Fruit fly (Drosophila melanogaster): ENCODE measurements around the gene Prosalpha2.

Gene Prosalpha2

DNA sequence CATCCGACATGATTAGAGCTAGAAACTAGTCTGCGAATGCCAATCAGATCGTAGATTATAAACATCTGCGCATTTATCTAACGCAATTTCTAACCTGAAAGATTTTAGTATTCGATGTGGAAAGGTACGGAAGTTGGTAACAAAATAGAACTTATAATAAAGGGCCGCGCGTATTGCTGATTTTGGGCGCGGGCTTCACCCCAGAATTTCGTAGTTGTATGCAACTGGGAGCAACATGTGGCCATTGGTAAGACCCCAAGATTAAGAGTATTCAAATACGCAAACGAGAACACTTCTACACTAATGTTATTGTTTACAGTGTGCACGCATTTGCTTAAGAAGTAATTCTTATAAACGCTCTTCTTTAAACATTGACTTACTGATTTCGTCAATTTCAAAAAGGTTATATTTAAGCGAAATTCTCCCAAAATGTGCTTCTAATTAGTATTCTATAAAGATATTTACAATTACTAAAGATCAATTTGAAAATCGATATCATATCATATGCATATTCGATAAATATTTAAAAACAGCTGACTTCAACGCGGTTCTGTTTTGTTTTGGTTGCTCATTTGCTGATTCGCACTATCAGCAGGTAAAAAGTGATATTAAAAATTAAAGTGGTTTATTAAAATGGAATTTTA is 28.9 kb downstream of the Prosalpha2 start, which contains the start of the genes CG5961 and Polr3C (continued):
- TF ChIP-seq Fer1 (GFP tag; optimal IDR thresholded peaks at IDR 0.05) (peak; percentile 27), Dll (GFP tag; IDR thresholded peaks at IDR 0.05; ENCODE audit: partially characterized antibody) (peak; percentile 43; the same call in 2 of the 4 replicates), CG6791 (GFP tag; IDR thresholded peaks at IDR 0.05; ENCODE audit: partially characterized antibody) (0 out of 3 replicates have a peak, but pooled peaks have one; percentile 19), Aef1 (GFP tag; IDR thresholded peaks at IDR 0.05) (no peak), lbe (GFP tag; optimal IDR thresholded peaks at IDR 0.05) (no peak), CG30431 (GFP tag; optimal IDR thresholded peaks at IDR 0.05) (no peak), repo (GFP tag; optimal IDR thresholded peaks at IDR 0.05) (no peak), crc (GFP tag; optimal IDR thresholded peaks at IDR 0.05) (no peak), chinmo (GFP tag; IDR thresholded peaks at IDR 0.05; ENCODE audit: partially characterized antibody) (0 out of 4 replicates have a peak, but pooled peaks have one; percentile 55), sens (GFP tag) (peak; percentile 27), Xrp1 (GFP tag; IDR thresholded peaks at IDR 0.05) (no peak), CG42726 (GFP tag; IDR thresholded peaks at IDR 0.05; ENCODE audit: partially characterized antibody) (no peak), dan (GFP tag; IDR thresholded peaks at IDR 0.05) (no peak), Sin3A (optimal IDR thresholded peaks at IDR 0.05) (no peak), CG8089 (GFP tag; optimal IDR thresholded peaks at IDR 0.05) (no peak), Doc2 (GFP tag; IDR thresholded peaks at IDR 0.05) (no peak), CG16815 (GFP tag; optimal IDR thresholded peaks at IDR 0.05) (no peak), Poxn (GFP tag; IDR thresholded peaks at IDR 0.05) (no peak), Vsx1 (GFP tag; optimal IDR thresholded peaks at IDR 0.05) (no peak), D19A (tag; optimal IDR thresholded peaks at IDR 0.05) (peak; percentile 61), scrt (GFP tag; optimal IDR thresholded peaks at IDR 0.05) (no peak), CG11504 (tag; optimal IDR thresholded peaks at IDR 0.05) (no peak), emc (GFP tag; optimal IDR thresholded peaks at IDR 0.05) (no peak), pb (GFP tag; optimal IDR thresholded peaks at IDR 0.05) (no peak), CG34224 (GFP tag; IDR thresholded peaks at IDR 0.05; ENCODE audit: partially characterized antibody) (no peak), bsh (GFP tag; optimal IDR thresholded peaks at IDR 0.05) (no peak), CG17612 (GFP tag; IDR thresholded peaks at IDR 0.05) (no peak), aop (GFP tag; IDR thresholded peaks at IDR 0.05) (no peak), PHDP (tag; optimal IDR thresholded peaks at IDR 0.05) (no peak), nmo (GFP tag; optimal IDR thresholded peaks at IDR 0.05) (peak; percentile 42), mirr (GFP tag; optimal IDR thresholded peaks at IDR 0.05) (no peak), ind (GFP tag; optimal IDR thresholded peaks at IDR 0.05) (no peak), CG14860 (GFP tag; IDR thresholded peaks at IDR 0.05; ENCODE audit: partially characterized antibody) (no peak), ham (GFP tag; IDR thresholded peaks at IDR 0.05) (no peak), CG1233 (GFP tag; optimal IDR thresholded peaks at IDR 0.05) (no peak), CG14710 (tag; optimal IDR thresholded peaks at IDR 0.05) (peak; percentile 56), esg (GFP tag; conservative IDR thresholded peaks at IDR 0.05) (no peak), CG18011 (GFP tag; optimal IDR thresholded peaks at IDR 0.05) (no peak), CG7987 (GFP tag; optimal IDR thresholded peaks at IDR 0.05) (no peak), sr (GFP tag; IDR thresholded peaks at IDR 0.05) (no peak), disco-r (GFP tag; optimal IDR thresholded peaks at IDR 0.05) (no peak), nom (GFP tag; optimal IDR thresholded peaks at IDR 0.05) (no peak), Sox100B (GFP tag; optimal IDR thresholded peaks at IDR 0.05) (no peak), Dref (GFP tag; IDR thresholded peaks at IDR 0.05) (peak; percentile 56), Taf1 (GFP tag; IDR thresholded peaks at IDR 0.05) (no peak), CG15696 (tag; optimal IDR thresholded peaks at IDR 0.05) (no peak), bcd (GFP tag; optimal IDR thresholded peaks at IDR 0.05) (no peak), CG1832 (GFP tag; optimal IDR thresholded peaks at IDR 0.05) (no peak), CG12299 (tag; optimal IDR thresholded peaks at IDR 0.05) (no peak), HHEX (GFP tag; optimal IDR thresholded peaks at IDR 0.05) (no peak)

All from whole organism, embryonic.